Worm (Caenorhabditis elegans) whole organism, L2 larva: ENCODE data around the gene F46F2.5.

Source experiments
- ZK546.5 ChIP-seq: sonication (generic microtip); optimal IDR thresholded peaks from 2 replicates; lab custom pipeline; 2017; ENCODE audit warnings: missing biosample characterization, missing genetic modification characterization
- aly-2 ChIP-seq: fragments of 150-350 bp; optimal IDR thresholded peaks from 2 replicates; lab custom pipeline; 2014; ENCODE audit warnings: missing biosample characterization, missing genetic modification characterization
- elt-3 ChIP-seq: sonication (generic microtip); optimal IDR thresholded peaks from 2 replicates; lab custom pipeline; 2017; ENCODE audit warnings: missing biosample characterization, missing genetic modification characterization
- lin-39 ChIP-seq: fragments of 150-350 bp; optimal IDR thresholded peaks from 2 replicates; lab custom pipeline; 2014; ENCODE audit warnings: missing biosample characterization, missing genetic modification reagents, missing genetic modification characterization
- nhr-237 ChIP-seq: fragments of 150-350 bp; optimal IDR thresholded peaks from 2 replicates; lab custom pipeline; 2014; ENCODE audit warnings: missing biosample characterization, missing genetic modification characterization
- nhr-77 ChIP-seq: fragments of 150-350 bp; optimal IDR thresholded peaks from 2 replicates; lab custom pipeline; 2014; ENCODE audit warnings: missing biosample characterization, missing genetic modification characterization
- skn-1 ChIP-seq: sonication (generic microtip); optimal IDR thresholded peaks from 2 replicates; lab custom pipeline; 2017; ENCODE audit warnings: missing biosample characterization, missing genetic modification characterization
- snpc-4 ChIP-seq: fragments of 150-350 bp; optimal IDR thresholded peaks from 2 replicates; lab custom pipeline; 2014; ENCODE audit warnings: missing biosample characterization, missing genetic modification characterization
- zag-1 ChIP-seq: fragments of 150-350 bp; optimal IDR thresholded peaks from 2 replicates; lab custom pipeline; 2014; ENCODE audit warnings: missing biosample characterization, missing genetic modification characterization

- no peak for TF ChIP-seq skn-1 (tag; lab: Kevin White, UChicago)
- TF ChIP-seq snpc-4 (tag; lab: Kevin White, UChicago): peak; percentile 70
- TF ChIP-seq elt-3: no peak
- no peak for TF ChIP-seq zag-1 (tag; lab: Kevin White, UChicago)
- TF ChIP-seq ZK546.5 (tag; lab: Kevin White, UChicago): no peak
- TF ChIP-seq nhr-237 (tag; lab: Kevin White, UChicago): no peak
- TF ChIP-seq lin-39: no peak
- no peak for TF ChIP-seq aly-2 (tag; lab: Kevin White, UChicago)
- TF ChIP-seq nhr-77 (tag; lab: Kevin White, UChicago): no peak
Measured at ce11 chrX:15222789-15223188, 39.7 kb upstream of the F46F2.5 start.
